Worm (Caenorhabditis elegans) whole organism, L4 larva: ENCODE measurements around the gene C30G7.5.

Experiments used
- F37D6.2 ChIP-seq: sonication (generic microtip); optimal IDR thresholded peaks from 2 replicates; lab custom pipeline; 2016; ENCODE audit warnings: mild to moderate bottlenecking, missing genetic modification characterization, missing compliant biosample characterization
- R02D3.7 ChIP-seq: fragments of 150-350 bp; sonication (generic microtip); optimal IDR thresholded peaks from 3 replicates; lab custom pipeline; 2014; ENCODE audit warnings: missing biosample characterization, missing genetic modification characterization
- Y75B8A.6 ChIP-seq: fragments of 200-800 bp; sonication (Bioruptor generic); IDR thresholded peaks from 2 replicates; pipeline ENCODE4 v1.3.6; 2022; ENCODE audit warnings: missing genetic modification reagents, missing genetic modification characterization, missing compliant biosample characterization
- aha-1 ChIP-seq: fragments of 150-350 bp; peaks from one replicate; lab custom pipeline; 2014; ENCODE audit warnings: missing biosample characterization, missing genetic modification characterization
- ama-1 ChIP-seq: fragments of 150-350 bp; optimal IDR thresholded peaks from 2 replicates; lab custom pipeline; 2014; ENCODE audit warnings: inconsistent platforms, mixed read lengths
- arid-1 ChIP-seq: fragments of 200-800 bp; sonication (Bioruptor generic); conservative IDR thresholded peaks from 2 replicates; pipeline ENCODE4 v1.3.6; 2022; ENCODE audit warnings: missing genetic modification reagents, missing genetic modification characterization, missing compliant biosample characterization
- ces-1 ChIP-seq: fragments of 150-350 bp; sonication (generic microtip); optimal IDR thresholded peaks from 4 replicates; lab custom pipeline; 2014; ENCODE audit warnings: missing biosample characterization, missing genetic modification reagents, missing genetic modification characterization
- ctbp-1 ChIP-seq: fragments of 200-800 bp; sonication (Bioruptor generic); IDR thresholded peaks from 2 replicates; pipeline ENCODE4 v1.3.6; 2022; ENCODE audit warnings: missing genetic modification reagents, missing genetic modification characterization, missing compliant biosample characterization
- dve-1 ChIP-seq: sonication (generic microtip); optimal IDR thresholded peaks from 2 replicates; lab custom pipeline; 2017; ENCODE audit warnings: antibody characterized with exemption, mild to moderate bottlenecking, missing genetic modification characterization, missing compliant biosample characterization; ENCODE audit not compliant: insufficient read depth
- egl-27 ChIP-seq: sonication (generic microtip); optimal IDR thresholded peaks from 3 replicates; lab custom pipeline; 2017; ENCODE audit warnings: missing biosample characterization, missing genetic modification reagents, missing genetic modification characterization
- fkh-10 ChIP-seq: fragments of 150-350 bp; optimal IDR thresholded peaks from 2 replicates; lab custom pipeline; 2014; ENCODE audit warnings: missing biosample characterization, missing genetic modification reagents, missing genetic modification characterization
- gei-8 ChIP-seq: fragments of 200-800 bp; sonication (Bioruptor generic); optimal IDR thresholded peaks from 2 replicates; lab custom pipeline; 2018; ENCODE audit warnings: mild to moderate bottlenecking, missing genetic modification characterization, missing compliant biosample characterization
- hlh-11 ChIP-seq: fragments of 200-800 bp; sonication (Bioruptor generic); optimal IDR thresholded peaks from 2 replicates; lab custom pipeline; 2018; ENCODE audit warnings: mild to moderate bottlenecking, missing genetic modification characterization, missing compliant biosample characterization
- hmg-1.1 ChIP-seq: fragments of 200-800 bp; sonication (Bioruptor generic); IDR thresholded peaks from 2 replicates; pipeline ENCODE4 v1.3.6; 2022; ENCODE audit warnings: missing genetic modification reagents, missing genetic modification characterization, missing compliant biosample characterization
- jun-1 ChIP-seq: fragments of 150-350 bp; optimal IDR thresholded peaks from 2 replicates; lab custom pipeline; 2014; ENCODE audit warnings: missing biosample characterization, missing genetic modification reagents, missing genetic modification characterization
- lin-1 ChIP-seq: fragments of 200-800 bp; sonication (Bioruptor generic); IDR thresholded peaks from 2 replicates; pipeline ENCODE4 v1.3.6; 2022; ENCODE audit warnings: missing genetic modification reagents, missing genetic modification characterization, missing compliant biosample characterization
- lin-13 ChIP-seq: fragments of 150-350 bp; optimal IDR thresholded peaks from 2 replicates; lab custom pipeline; 2014; ENCODE audit warnings: missing biosample characterization, missing genetic modification reagents, missing genetic modification characterization
- lin-15B ChIP-seq: fragments of 150-350 bp; sonication (generic microtip); optimal IDR thresholded peaks from 3 replicates; lab custom pipeline; 2014; ENCODE audit warnings: missing biosample characterization, missing genetic modification characterization
- lin-38 ChIP-seq: fragments of 200-800 bp; sonication (Bioruptor generic); IDR thresholded peaks from 2 replicates; pipeline ENCODE4 v1.3.6; 2022; ENCODE audit warnings: missing genetic modification reagents, missing genetic modification characterization, missing compliant biosample characterization
- madf-5 ChIP-seq, 2 experiments: fragments of 200-800 bp; sonication (Bioruptor generic); IDR thresholded peaks; 2 replicates each; pipeline ENCODE4 v1.3.6; 2022; ENCODE audit warnings: missing compliant biosample characterization in 2 of 2, missing genetic modification characterization in 2 of 2
- mdl-1 ChIP-seq, 2 experiments: fragments of 150-350 bp in 1 of 2; sonication (generic microtip) in 1 of 2; optimal IDR thresholded peaks; 2 replicates each; lab custom pipeline; 2014 to 2017; ENCODE audit warnings: missing biosample characterization in 2 of 2, missing genetic modification characterization in 2 of 2
- mxl-3 ChIP-seq: fragments of 200-800 bp; sonication (Bioruptor generic); optimal IDR thresholded peaks from 2 replicates; lab custom pipeline; 2018; ENCODE audit warnings: mild to moderate bottlenecking, missing genetic modification characterization, missing compliant biosample characterization
- nhr-10 ChIP-seq: fragments of 150-350 bp; optimal IDR thresholded peaks from 2 replicates; lab custom pipeline; 2014; ENCODE audit warnings: missing biosample characterization, missing genetic modification characterization
- nhr-102 ChIP-seq: sonication (generic microtip); optimal IDR thresholded peaks from 2 replicates; lab custom pipeline; 2016; ENCODE audit warnings: mild to moderate bottlenecking, missing genetic modification characterization, moderate library complexity, missing compliant biosample characterization
- nhr-11 ChIP-seq: fragments of 150-350 bp; optimal IDR thresholded peaks from 2 replicates; lab custom pipeline; 2014; ENCODE audit warnings: missing biosample characterization, missing genetic modification characterization
- nhr-111 ChIP-seq: fragments of 200-800 bp; sonication (Bioruptor generic); optimal IDR thresholded peaks from 2 replicates; lab custom pipeline; 2018; ENCODE audit warnings: mild to moderate bottlenecking, missing genetic modification characterization, missing compliant biosample characterization
- nhr-25 ChIP-seq: sonication (generic microtip); optimal IDR thresholded peaks from 2 replicates; lab custom pipeline; 2017; ENCODE audit warnings: missing genetic modification characterization, mild to moderate bottlenecking, missing compliant biosample characterization, antibody characterized with exemption, moderate library complexity, borderline replicate concordance; ENCODE audit not compliant: insufficient read depth
- nhr-42 ChIP-seq: fragments of 200-800 bp; sonication (Bioruptor generic); IDR thresholded peaks from 2 replicates; pipeline ENCODE4 v1.3.6; 2022; ENCODE audit warnings: missing genetic modification characterization, missing compliant biosample characterization
- nhr-76 ChIP-seq: fragments of 150-350 bp; optimal IDR thresholded peaks from 2 replicates; lab custom pipeline; 2014; ENCODE audit warnings: missing biosample characterization, missing genetic modification characterization
- nhr-77 ChIP-seq: fragments of 150-350 bp; optimal IDR thresholded peaks from 2 replicates; lab custom pipeline; 2014; ENCODE audit warnings: missing biosample characterization, missing genetic modification characterization
- rbr-2 ChIP-seq: sonication (generic microtip); optimal IDR thresholded peaks from 2 replicates; lab custom pipeline; 2016; ENCODE audit warnings: missing genotype, missing genetic modification characterization, missing compliant biosample characterization
- sdz-12 ChIP-seq: fragments of 200-800 bp; sonication (Bioruptor generic); optimal IDR thresholded peaks from 2 replicates; lab custom pipeline; 2018; ENCODE audit warnings: mild to moderate bottlenecking, missing genetic modification characterization, missing compliant biosample characterization
- set-16 ChIP-seq: fragments of 200-800 bp; sonication (Bioruptor generic); IDR thresholded peaks from 2 replicates; pipeline ENCODE4 v1.3.6; 2022; ENCODE audit warnings: missing genetic modification reagents, missing genetic modification characterization, missing compliant biosample characterization
- snpc-1.2 ChIP-seq: fragments of 200-800 bp; sonication (Bioruptor generic); IDR thresholded peaks from 2 replicates; pipeline ENCODE4 v1.3.6; 2022; ENCODE audit warnings: missing genetic modification reagents, missing genetic modification characterization, missing compliant biosample characterization
- spr-3 ChIP-seq: fragments of 200-800 bp; sonication (Bioruptor generic); optimal IDR thresholded peaks from 2 replicates; lab custom pipeline; 2018; ENCODE audit warnings: mild to moderate bottlenecking, missing genetic modification characterization, missing compliant biosample characterization
- zfp-2 ChIP-seq: sonication (generic microtip); optimal IDR thresholded peaks from 2 replicates; lab custom pipeline; 2016; ENCODE audit warnings: mild to moderate bottlenecking, missing genetic modification characterization, missing compliant biosample characterization
- zip-2 ChIP-seq: fragments of 150-350 bp; optimal IDR thresholded peaks from 2 replicates; lab custom pipeline; 2014; ENCODE audit warnings: missing biosample characterization, missing genetic modification characterization

C30G7.5 gene

DNA sequence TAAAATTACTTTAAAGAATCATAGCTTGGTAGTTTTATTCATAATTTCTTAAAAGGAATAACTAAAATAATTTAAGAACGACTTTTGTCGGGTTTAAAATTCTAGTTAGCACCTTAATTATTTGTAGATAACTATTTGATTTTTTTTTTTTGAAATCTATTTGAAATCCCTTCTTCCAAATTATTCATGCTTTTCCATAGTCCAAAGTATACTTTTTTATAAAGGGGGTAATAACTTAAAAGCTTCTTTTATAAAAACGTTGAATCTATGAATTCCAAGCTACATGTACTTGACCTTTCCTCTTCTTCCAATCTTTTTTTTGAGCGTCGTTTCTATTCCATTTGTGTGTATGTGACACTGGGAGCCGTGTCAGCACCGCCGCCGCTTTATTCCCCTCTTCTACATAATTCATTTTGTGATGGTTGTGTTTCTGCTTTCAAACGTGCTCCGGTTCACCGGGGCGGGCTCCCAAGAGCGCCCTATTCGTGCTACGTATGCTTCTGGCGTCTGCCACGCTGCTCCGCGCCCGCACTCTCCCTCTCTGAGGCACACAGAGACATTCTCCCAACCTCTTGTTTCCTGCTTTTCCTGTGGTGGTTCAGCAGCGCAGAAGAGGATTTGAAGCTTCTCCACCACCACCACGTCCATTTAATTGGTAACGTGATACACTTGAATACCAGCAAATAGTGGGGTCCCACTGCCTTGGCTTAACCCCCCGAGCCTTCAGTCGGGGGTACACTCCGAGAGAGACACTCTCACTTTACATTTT is 20.9 kb downstream of the C30G7.5 start:
- peak; percentile 95 for TF ChIP-seq aha-1 (tag; lab: Kevin White, UChicago)
- no peak for TF ChIP-seq rbr-2 (tag; lab: Kevin White, UChicago)
- TF ChIP-seq nhr-77 (tag; lab: Kevin White, UChicago): no peak
- no peak for TF ChIP-seq nhr-102
- TF ChIP-seq hmg-1.1 (GFP tag; lab: Robert Waterston, UW): peak; percentile 47; the same call in 1 of the 2 replicates
- no peak for TF ChIP-seq nhr-42 (GFP tag; lab: Robert Waterston, UW)
- no peak for TF ChIP-seq egl-27 (tag; lab: Kevin White, UChicago)
- no peak for TF ChIP-seq snpc-1.2 (GFP tag; lab: Robert Waterston, UW)
- TF ChIP-seq arid-1 (GFP tag; lab: Robert Waterston, UW): no peak
- 0 out of 2 replicates have a peak, but pooled peaks have one; percentile 24 for TF ChIP-seq Y75B8A.6 (GFP tag; lab: Robert Waterston, UW)
- TF ChIP-seq zip-2 (tag; lab: Kevin White, UChicago): no peak
- no peak for TF ChIP-seq nhr-111 (GFP tag; lab: Kevin White, UChicago)
- no peak for TF ChIP-seq sdz-12
- no peak for TF ChIP-seq lin-13
- TF ChIP-seq set-16 (GFP tag; lab: Robert Waterston, UW): peak; percentile 73

DNA sequence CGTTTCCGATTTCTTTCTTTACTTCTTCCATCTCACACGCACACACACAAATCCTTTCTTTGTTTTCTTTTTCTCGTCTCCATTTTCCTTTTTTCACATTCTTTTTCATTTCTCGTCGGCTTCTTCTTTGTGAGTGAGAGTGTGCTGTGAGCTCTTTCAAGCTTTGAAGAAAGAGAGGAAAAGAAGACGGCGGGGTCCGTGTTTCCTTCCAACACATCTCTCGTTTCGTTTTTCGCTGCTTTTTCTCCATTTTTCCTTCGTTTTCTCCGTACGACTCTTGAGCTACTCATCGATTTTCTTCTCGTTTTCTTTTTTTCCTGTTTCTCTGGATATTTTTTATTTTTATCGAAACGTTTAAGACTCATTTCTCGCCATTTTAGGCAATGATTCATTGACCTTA is 24.4 kb downstream of the C30G7.5 start:
- TF ChIP-seq zfp-2: no peak
- TF ChIP-seq lin-38 (GFP tag; lab: Robert Waterston, UW): no peak
- TF ChIP-seq spr-3 (GFP tag; lab: Kevin White, UChicago): no peak
- TF ChIP-seq aha-1 (tag; lab: Kevin White, UChicago): peak; percentile 76
- TF ChIP-seq ctbp-1 (GFP tag; lab: Robert Waterston, UW): 0 out of 2 replicates have a peak, but pooled peaks have one; percentile 17
- peak; percentile 79 for TF ChIP-seq fkh-10
- peak; percentile 37 for TF ChIP-seq rbr-2 (tag; lab: Kevin White, UChicago)
- TF ChIP-seq ces-1 (GFP tag; lab: Kevin White, UChicago): no peak
- TF ChIP-seq mdl-1 (tag; optimal IDR thresholded peaks at IDR 0.05; lab: Kevin White, UChicago): peak in 1 of 2 experiments; percentile 33
- TF ChIP-seq nhr-25: no peak
- TF ChIP-seq nhr-11 (tag; lab: Kevin White, UChicago): peak; percentile 40

DNA sequence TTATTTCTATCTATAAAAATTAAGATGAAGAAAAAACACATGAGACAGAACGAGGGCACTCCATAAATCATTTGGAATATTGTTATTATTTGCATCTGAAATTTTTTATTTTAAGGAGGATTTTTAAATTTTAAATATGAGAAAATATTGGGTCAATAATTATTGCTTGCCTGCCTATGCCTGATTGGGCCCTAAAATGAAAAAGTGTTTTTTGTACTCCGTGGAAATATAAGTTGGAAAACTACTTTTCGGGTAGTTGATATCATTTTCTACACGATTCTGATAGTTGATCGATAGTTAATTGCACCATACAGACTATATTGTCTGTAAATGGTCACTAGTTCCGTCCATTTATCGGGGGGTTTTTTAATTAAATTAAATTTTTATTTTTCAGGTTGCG is 26.3 kb downstream of the C30G7.5 start, which contains the start of gene srg-55:
srg-55 (minus strand) TSS at position 101 of the 400 bp plus-strand sequence.
- TF ChIP-seq nhr-76 (tag; lab: Kevin White, UChicago) (no peak), gei-8 (GFP tag; lab: Kevin White, UChicago) (no peak), dve-1 (tag; lab: Kevin White, UChicago) (no peak), lin-15B (tag; lab: Kevin White, UChicago) (no peak), mxl-3 (no peak), R02D3.7 (no peak), ces-1 (GFP tag; lab: Kevin White, UChicago) (no peak), ama-1 (lab: Kevin White, UChicago) (no peak), lin-1 (no peak), jun-1 (tag; lab: Kevin White, UChicago) (no peak), nhr-25 (no peak), madf-5 (GFP tag; IDR thresholded peaks at IDR 0.05; lab: Robert Waterston, UW) (no peak), nhr-10 (tag; lab: Kevin White, UChicago) (no peak), F37D6.2 (tag; lab: Kevin White, UChicago) (no peak), hlh-11 (tag; lab: Kevin White, UChicago) (no peak), Y75B8A.6 (GFP tag; lab: Robert Waterston, UW) (no peak)
